Fruit fly (Drosophila melanogaster): Measurements from ENCODE around the gene Ptp61F.

Ptp61F gene

DNA sequence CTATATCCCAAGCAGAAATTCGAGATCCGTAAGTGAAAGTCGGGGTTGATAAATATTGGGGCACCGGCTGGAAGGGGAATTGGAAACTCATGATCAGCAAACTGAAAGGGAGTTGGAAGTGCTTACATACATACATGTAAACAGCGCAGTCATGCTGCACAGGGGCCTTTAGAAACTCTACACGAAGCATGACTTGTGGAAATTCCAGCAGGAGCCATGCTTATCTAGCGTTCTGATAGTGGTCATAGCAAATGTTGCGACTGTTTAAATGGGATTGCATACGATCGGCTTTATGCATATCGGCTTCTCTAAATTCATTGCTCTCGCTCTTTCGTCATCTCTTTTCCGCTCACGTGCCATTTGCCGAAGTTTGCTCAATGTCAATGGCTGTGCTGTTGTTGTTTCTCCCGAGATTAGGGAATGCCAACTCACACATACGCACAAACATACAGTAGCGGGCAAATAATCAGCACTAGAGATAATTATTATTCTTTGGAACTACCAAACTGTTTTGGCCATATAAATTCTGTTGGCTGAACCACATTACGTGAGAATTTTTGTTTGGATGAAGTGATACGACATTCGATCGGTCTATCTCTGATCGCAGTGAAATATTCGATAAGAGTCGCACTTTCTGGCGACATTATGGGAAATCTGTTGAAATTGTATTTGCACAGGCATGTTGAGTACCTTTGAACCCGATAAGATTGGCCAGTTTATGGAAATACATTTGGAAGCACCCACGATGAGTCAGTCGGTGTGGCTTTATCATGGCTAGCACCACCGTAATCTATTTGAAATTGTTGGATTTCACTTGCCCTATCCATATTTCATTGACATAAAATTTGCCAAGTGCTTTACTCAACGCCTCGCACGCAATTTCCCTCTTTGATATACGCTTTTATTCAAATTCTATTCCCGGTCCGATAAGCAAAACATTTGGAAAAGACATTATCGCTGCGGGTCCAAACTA, 138.8 kb downstream of the Ptp61F start (continued):
- TF ChIP-seq sisA (GFP tag; IDR thresholded peaks at IDR 0.05): no peak
- TF ChIP-seq Chrac-16 (GFP tag; optimal IDR thresholded peaks at IDR 0.05): no peak
- TF ChIP-seq TFAM (GFP tag; optimal IDR thresholded peaks at IDR 0.05): no peak
- TF ChIP-seq sr (GFP tag; IDR thresholded peaks at IDR 0.05): no peak
- no peak for TF ChIP-seq dpn (GFP tag; optimal IDR thresholded peaks at IDR 0.05)
- TF ChIP-seq MESR4 (GFP tag; optimal IDR thresholded peaks at IDR 0.05): no peak
- peak; percentile 36; the same call in 1 of the 2 replicates for TF ChIP-seq Drgx (GFP tag; IDR thresholded peaks at IDR 0.05)
- TF ChIP-seq CG33213 (GFP tag; optimal IDR thresholded peaks at IDR 0.05): no peak
- TF ChIP-seq CG4328 (GFP tag; optimal IDR thresholded peaks at IDR 0.05): no peak
- no peak for TF ChIP-seq wdn (GFP tag; IDR thresholded peaks at IDR 0.05)
- no peak for TF ChIP-seq CG9609 (GFP tag; optimal IDR thresholded peaks at IDR 0.05)
- no peak for TF ChIP-seq jigr1 (GFP tag; IDR thresholded peaks at IDR 0.05)
- no peak for TF ChIP-seq otp (GFP tag; IDR thresholded peaks at IDR 0.05)
- TF ChIP-seq H2.0 (GFP tag; IDR thresholded peaks at IDR 0.05): no peak
- no peak for TF ChIP-seq CG42726 (GFP tag; IDR thresholded peaks at IDR 0.05; ENCODE audit: partially characterized antibody)
- TF ChIP-seq CG13296 (GFP tag; optimal IDR thresholded peaks at IDR 0.05): no peak
- no peak for TF ChIP-seq ac (GFP tag; optimal IDR thresholded peaks at IDR 0.05)
- peak; percentile 38 for TF ChIP-seq Meics (GFP tag; optimal IDR thresholded peaks at IDR 0.05)
- TF ChIP-seq gce (GFP tag; IDR thresholded peaks at IDR 0.05): no peak
- no peak for TF ChIP-seq CG17361 (GFP tag; IDR thresholded peaks at IDR 0.05)
- TF ChIP-seq az2 (GFP tag; optimal IDR thresholded peaks at IDR 0.05): no peak
- TF ChIP-seq repo (GFP tag; optimal IDR thresholded peaks at IDR 0.05): no peak
- no peak for TF ChIP-seq CG5180 (GFP tag; optimal IDR thresholded peaks at IDR 0.05)
- no peak for TF ChIP-seq CG14965 (GFP tag; optimal IDR thresholded peaks at IDR 0.05; ENCODE audit: borderline replicate concordance)
- TF ChIP-seq caup (GFP tag; optimal IDR thresholded peaks at IDR 0.05; ENCODE audit: severe bottlenecking): no peak
- TF ChIP-seq CG10959 (GFP tag; IDR thresholded peaks at IDR 0.05): no peak
- no peak for TF ChIP-seq CG3847 (GFP tag; IDR thresholded peaks at IDR 0.05)
- TF ChIP-seq CG14860 (GFP tag; IDR thresholded peaks at IDR 0.05; ENCODE audit: partially characterized antibody): no peak
- no peak for TF ChIP-seq CG43689 (GFP tag; IDR thresholded peaks at IDR 0.05)
- TF ChIP-seq usp (GFP tag; optimal IDR thresholded peaks at IDR 0.05): no peak
- peak in 1 of 2 experiments; percentile 62 for TF ChIP-seq Pdp1 (GFP tag; optimal IDR thresholded peaks at IDR 0.05)
- TF ChIP-seq Ravus (GFP tag; IDR thresholded peaks at IDR 0.05): no peak
- no peak for TF ChIP-seq hkb (optimal IDR thresholded peaks at IDR 0.05)
- TF ChIP-seq hkb (GFP tag; IDR thresholded peaks at IDR 0.05): peak; percentile 27; the same call in 1 of the 2 replicates
- TF ChIP-seq CG7556 (GFP tag; optimal IDR thresholded peaks at IDR 0.05): peak; percentile 7
- no peak for TF ChIP-seq CG13894 (tag; optimal IDR thresholded peaks at IDR 0.05)
- TF ChIP-seq NC2β (GFP tag; optimal IDR thresholded peaks at IDR 0.05): no peak
- TF ChIP-seq onecut (GFP tag; IDR thresholded peaks at IDR 0.05): no peak
- no peak for TF ChIP-seq Fer2 (tag; optimal IDR thresholded peaks at IDR 0.05)
- no peak for TF ChIP-seq BEAF-32 (GFP tag; optimal IDR thresholded peaks at IDR 0.05)
- TF ChIP-seq CG6175 (GFP tag; IDR thresholded peaks at IDR 0.05): no peak
- TF ChIP-seq CG4360 (GFP tag; IDR thresholded peaks at IDR 0.05): peak; percentile 67; the same call in 1 of the 2 replicates
- 0 out of 3 replicates have a peak, but pooled peaks have one; percentile 37 for TF ChIP-seq ci (GFP tag; IDR thresholded peaks at IDR 0.05)
- no peak for TF ChIP-seq CG12236 (GFP tag; optimal IDR thresholded peaks at IDR 0.05)
- TF ChIP-seq NfI (GFP tag; optimal IDR thresholded peaks at IDR 0.05): no peak
- no peak for TF ChIP-seq zf30C (GFP tag; optimal IDR thresholded peaks at IDR 0.05)
- no peak for TF ChIP-seq CG7839 (tag; optimal IDR thresholded peaks at IDR 0.05)
- no peak for TF ChIP-seq CG2202 (tag; optimal IDR thresholded peaks at IDR 0.05)
- TF ChIP-seq nom (GFP tag; optimal IDR thresholded peaks at IDR 0.05): no peak

All from whole organism, embryonic.